Worm (Caenorhabditis elegans): ENCODE measurements around the gene srbc-8.

DNA sequence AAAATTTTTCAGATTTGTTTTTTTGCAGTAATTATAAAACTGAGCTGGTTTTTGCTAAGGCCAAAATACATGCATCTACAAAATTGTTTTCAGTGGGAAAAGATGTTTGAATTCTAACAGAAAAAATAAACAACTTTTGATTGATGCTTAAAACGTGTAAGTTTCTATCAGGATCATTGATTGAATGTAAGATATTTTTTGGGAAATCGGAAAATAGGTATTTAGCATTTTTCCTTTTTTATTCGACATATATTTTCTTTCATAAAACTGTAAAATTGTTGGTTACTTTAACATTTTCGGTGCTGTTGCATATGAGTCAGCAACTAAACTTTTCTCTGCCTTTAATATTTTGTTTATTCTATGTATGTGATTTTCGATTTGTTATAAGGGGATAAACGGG is 39.5 kb upstream of the srbc-8 start, which contains the start of gene C54F6.20:
- TF ChIP-seq ztf-23 (GFP tag; IDR thresholded peaks at IDR 0.05), result no peak
- TF ChIP-seq flt-1 (GFP tag; IDR thresholded peaks at IDR 0.05), result no peak
- TF ChIP-seq tab-1 (GFP tag; IDR thresholded peaks at IDR 0.05), result no peak
- TF ChIP-seq med-1 (GFP tag; optimal IDR thresholded peaks at IDR 0.05; ENCODE audit: insufficient read depth), result no peak
- no peak for TF ChIP-seq cog-1 (tag; optimal IDR thresholded peaks at IDR 0.05)
